Fruit fly (Drosophila melanogaster) whole organism, embryonic: Measurements from ENCODE around the gene bun.

ENCODE experiments used
- Ada2b ChIP-seq: fragments of 200-800 bp; sonication (Bioruptor generic); IDR thresholded peaks from 2 replicates; pipeline ENCODE4 v1.3.6; 2022; ENCODE audit warnings: missing biosample characterization, missing genetic modification characterization
- Atf-2 ChIP-seq: fragments of 200-800 bp; sonication (Bioruptor generic); optimal IDR thresholded peaks from 2 replicates; lab custom pipeline; 2016; ENCODE audit warnings: missing biosample characterization, missing genetic modification characterization
- CG10147 ChIP-seq: fragments of 200-800 bp; sonication (Bioruptor generic); optimal IDR thresholded peaks from 2 replicates; lab custom pipeline; 2019; ENCODE audit warnings: missing biosample characterization, mild to moderate bottlenecking, missing genetic modification characterization, moderate library complexity
- CG11504 ChIP-seq: fragments of 200-800 bp; sonication (Bioruptor generic); optimal IDR thresholded peaks from 3 replicates; lab custom pipeline; 2019; ENCODE audit warnings: missing biosample characterization, mild to moderate bottlenecking, missing genetic modification characterization, moderate library complexity
- CG11695 ChIP-seq: fragments of 200-800 bp; sonication (Bioruptor generic); IDR thresholded peaks from 3 replicates; pipeline ENCODE4 v1.3.6; 2022; ENCODE audit warnings: missing biosample characterization, missing genetic modification characterization
- CG12219 ChIP-seq: fragments of 200-800 bp; sonication (Bioruptor generic); optimal IDR thresholded peaks from 3 replicates; lab custom pipeline; 2018; ENCODE audit warnings: missing biosample characterization, mild to moderate bottlenecking, missing genetic modification characterization
- CG13287 ChIP-seq: fragments of 200-800 bp; sonication (Bioruptor generic); IDR thresholded peaks from 2 replicates; pipeline ENCODE4 v1.3.6; 2022; ENCODE audit warnings: missing biosample characterization, missing genetic modification characterization; ENCODE audit not compliant: partially characterized antibody
- CG13424 ChIP-seq: fragments of 200-800 bp; sonication (Bioruptor generic); optimal IDR thresholded peaks from 2 replicates; lab custom pipeline; 2019; ENCODE audit warnings: missing biosample characterization, mild to moderate bottlenecking, missing genetic modification characterization, moderate library complexity
- CG14050 ChIP-seq: fragments of 200-800 bp; sonication (Bioruptor generic); IDR thresholded peaks from 3 replicates; pipeline ENCODE4 v1.3.6; 2022; ENCODE audit warnings: missing biosample characterization, missing genetic modification characterization
- CG15011 ChIP-seq: fragments of 200-800 bp; sonication (Bioruptor generic); optimal IDR thresholded peaks from 3 replicates; lab custom pipeline; 2018; ENCODE audit warnings: missing biosample characterization, mild to moderate bottlenecking, missing genetic modification characterization
- CG18599 ChIP-seq: fragments of 200-800 bp; sonication (Bioruptor generic); optimal IDR thresholded peaks from 3 replicates; lab custom pipeline; 2017; ENCODE audit warnings: missing biosample characterization, missing genetic modification characterization, mild to moderate bottlenecking, moderate library complexity, missing genetic modification reagents
- CG31441 ChIP-seq: fragments of 200-800 bp; sonication (Bioruptor generic); IDR thresholded peaks from 2 replicates; pipeline ENCODE4 v1.3.6; 2022; ENCODE audit warnings: missing biosample characterization, missing genetic modification characterization
- CG4404 ChIP-seq: fragments of 200-800 bp; sonication (Bioruptor generic); IDR thresholded peaks from 2 replicates; pipeline ENCODE4 v1.3.6; 2022; ENCODE audit warnings: missing biosample characterization, missing genetic modification characterization
- CG7839 ChIP-seq: fragments of 200-800 bp; sonication (Bioruptor generic); optimal IDR thresholded peaks from 3 replicates; lab custom pipeline; 2018; ENCODE audit warnings: missing biosample characterization, mild to moderate bottlenecking, missing genetic modification characterization, moderate library complexity
- D ChIP-seq, 2 experiments: fragments of 200-800 bp in 1 of 2; fragments of >200 bp in 1 of 2; sonication (Bioruptor generic) in 1 of 2; optimal IDR thresholded peaks; 2 replicates in 1 of 2; 3 replicates in 1 of 2; lab custom pipeline; 2017; ENCODE audit warnings: mild to moderate bottlenecking in 1 of 2, missing biosample characterization in 1 of 2, missing genetic modification characterization in 1 of 2, missing genetic modification reagents in 1 of 2
- D19B ChIP-seq: fragments of 200-800 bp; sonication (Bioruptor generic); optimal IDR thresholded peaks from 2 replicates; lab custom pipeline; 2017; ENCODE audit warnings: missing biosample characterization, mild to moderate bottlenecking, missing genetic modification characterization
- ERR ChIP-seq: fragments of 200-800 bp; sonication (Bioruptor generic); optimal IDR thresholded peaks from 2 replicates; lab custom pipeline; 2016; ENCODE audit warnings: missing biosample characterization, missing genetic modification characterization
- Fer1 ChIP-seq: fragments of 200-800 bp; sonication (Bioruptor generic); optimal IDR thresholded peaks from 2 replicates; lab custom pipeline; 2017; ENCODE audit warnings: missing biosample characterization, mild to moderate bottlenecking, missing genetic modification characterization
- GATAe ChIP-seq: fragments of 200-800 bp; sonication (Bioruptor generic); conservative IDR thresholded peaks from 2 replicates; pipeline ENCODE4 v1.3.6; 2022; ENCODE audit warnings: missing biosample characterization, missing genetic modification characterization
- Hmr ChIP-seq: fragments of 200-800 bp; sonication (Bioruptor generic); optimal IDR thresholded peaks from 3 replicates; lab custom pipeline; 2017; ENCODE audit warnings: mild to moderate bottlenecking, missing biosample characterization, missing genetic modification reagents, missing genetic modification characterization
- Hmx ChIP-seq: fragments of 200-800 bp; sonication (Bioruptor generic); optimal IDR thresholded peaks from 2 replicates; lab custom pipeline; 2016; ENCODE audit warnings: missing biosample characterization, missing genetic modification characterization
- Hr51 ChIP-seq, 2 experiments: fragments of 200-800 bp; sonication (Bioruptor generic); optimal IDR thresholded peaks; 2 replicates in 1 of 2; 3 replicates in 1 of 2; lab custom pipeline; 2016 to 2018; ENCODE audit warnings: missing biosample characterization in 2 of 2, missing genetic modification characterization in 2 of 2, mild to moderate bottlenecking in 1 of 2, moderate library complexity in 1 of 2
- MTF-1 ChIP-seq: fragments of 200-800 bp; sonication (Bioruptor generic); optimal IDR thresholded peaks from 2 replicates; lab custom pipeline; 2018; ENCODE audit warnings: missing biosample characterization, mild to moderate bottlenecking, missing genetic modification characterization, borderline replicate concordance
- Nf-YB ChIP-seq: fragments of 200-800 bp; sonication (Bioruptor generic); optimal IDR thresholded peaks from 3 replicates; lab custom pipeline; 2019; ENCODE audit warnings: missing biosample characterization, mild to moderate bottlenecking, missing genetic modification characterization, moderate library complexity
- Pdp1 ChIP-seq, 2 experiments: fragments of 200-800 bp; sonication (Bioruptor generic); optimal IDR thresholded peaks; 3 replicates each; lab custom pipeline; 2016; ENCODE audit warnings: missing biosample characterization in 2 of 2, missing genetic modification characterization in 2 of 2, mild to moderate bottlenecking in 1 of 2, moderate library complexity in 1 of 2
- Sox102F ChIP-seq: fragments of 200-800 bp; sonication (Bioruptor generic); optimal IDR thresholded peaks from 2 replicates; lab custom pipeline; 2018; ENCODE audit warnings: missing biosample characterization, mild to moderate bottlenecking, missing genetic modification characterization, moderate library complexity
- Spps ChIP-seq: fragments of 200-800 bp; sonication (Bioruptor generic); optimal IDR thresholded peaks from 2 replicates; lab custom pipeline; 2018; ENCODE audit warnings: missing biosample characterization, mild to moderate bottlenecking, missing genetic modification characterization
- bcd ChIP-seq: fragments of 200-800 bp; sonication (Bioruptor generic); optimal IDR thresholded peaks from 2 replicates; lab custom pipeline; 2017; ENCODE audit warnings: missing biosample characterization, mild to moderate bottlenecking, missing genetic modification characterization
- ci ChIP-seq: fragments of 200-800 bp; sonication (Bioruptor generic); IDR thresholded peaks from 3 replicates; pipeline ENCODE4 v1.3.6; 2022; ENCODE audit warnings: missing biosample characterization, missing genetic modification characterization
- cwo ChIP-seq: fragments of 200-800 bp; sonication (Bioruptor generic); optimal IDR thresholded peaks from 3 replicates; lab custom pipeline; 2017; ENCODE audit warnings: missing biosample characterization, missing genetic modification characterization, mild to moderate bottlenecking, moderate library complexity, missing genetic modification reagents
- disco-r ChIP-seq: fragments of 200-800 bp; sonication (Bioruptor generic); optimal IDR thresholded peaks from 2 replicates; lab custom pipeline; 2016; ENCODE audit warnings: missing biosample characterization, missing genetic modification characterization
- dmrt99B ChIP-seq: fragments of 200-800 bp; sonication (Bioruptor generic); optimal IDR thresholded peaks from 2 replicates; lab custom pipeline; 2018; ENCODE audit warnings: missing biosample characterization, mild to moderate bottlenecking, missing genetic modification characterization, moderate library complexity
- eyg ChIP-seq: fragments of 200-800 bp; sonication (Bioruptor generic); optimal IDR thresholded peaks from 3 replicates; lab custom pipeline; 2016; ENCODE audit warnings: missing biosample characterization, missing genetic modification characterization
- fd3F ChIP-seq: fragments of 200-800 bp; sonication (Bioruptor generic); optimal IDR thresholded peaks from 2 replicates; lab custom pipeline; 2018; ENCODE audit warnings: missing biosample characterization, mild to moderate bottlenecking, missing genetic modification characterization, moderate library complexity
- gem ChIP-seq: fragments of 200-800 bp; sonication (Bioruptor generic); optimal IDR thresholded peaks from 2 replicates; lab custom pipeline; 2019; ENCODE audit warnings: missing biosample characterization, mild to moderate bottlenecking, missing genetic modification characterization, moderate library complexity
- hkb ChIP-seq, 2 experiments: fragments of 200-800 bp in 1 of 2; fragments of >200 bp in 1 of 2; sonication (Bioruptor generic) in 1 of 2; IDR thresholded peaks in 1 of 2; optimal IDR thresholded peaks in 1 of 2; 2 replicates each; pipeline versions ENCODE4 v1.3.6 to Lab custom; 2017 to 2022; ENCODE audit warnings: missing biosample characterization in 1 of 2, missing genetic modification characterization in 1 of 2
- lab ChIP-seq: fragments of 200-800 bp; sonication (Bioruptor generic); optimal IDR thresholded peaks from 3 replicates; lab custom pipeline; 2017; ENCODE audit warnings: missing biosample characterization, missing genetic modification characterization, mild to moderate bottlenecking, moderate library complexity, missing genetic modification reagents
- luna ChIP-seq: fragments of 200-800 bp; sonication (Bioruptor generic); optimal IDR thresholded peaks from 2 replicates; lab custom pipeline; 2016; ENCODE audit warnings: missing biosample characterization, missing genetic modification characterization
- mld ChIP-seq: fragments of 200-800 bp; sonication (Bioruptor generic); IDR thresholded peaks from 3 replicates; pipeline ENCODE4 v1.3.6; 2022; ENCODE audit warnings: missing biosample characterization, missing genetic modification characterization; ENCODE audit not compliant: partially characterized antibody
- nmo ChIP-seq: fragments of 200-800 bp; sonication (Bioruptor generic); optimal IDR thresholded peaks from 2 replicates; lab custom pipeline; 2018; ENCODE audit warnings: missing biosample characterization, mild to moderate bottlenecking, missing genetic modification characterization, moderate library complexity
- ro ChIP-seq: fragments of 200-800 bp; sonication (Bioruptor generic); IDR thresholded peaks from 2 replicates; pipeline ENCODE4 v1.3.6; 2022; ENCODE audit warnings: missing biosample characterization, missing genetic modification characterization
- schlank ChIP-seq: fragments of 200-800 bp; sonication (Bioruptor generic); optimal IDR thresholded peaks from 2 replicates; lab custom pipeline; 2018; ENCODE audit warnings: missing biosample characterization, mild to moderate bottlenecking, missing genetic modification characterization
- sens ChIP-seq: fragments of 200-800 bp; sonication (Bioruptor generic); peaks from one replicate; lab custom pipeline; 2016; ENCODE audit warnings: missing biosample characterization, missing genetic modification characterization
- slbo ChIP-seq: fragments of 200-800 bp; sonication (Bioruptor generic); IDR thresholded peaks from 2 replicates; pipeline ENCODE4 v1.3.6; 2022; ENCODE audit warnings: missing biosample characterization, missing genetic modification characterization
- tx ChIP-seq: fragments of 200-800 bp; sonication (Bioruptor generic); optimal IDR thresholded peaks from 2 replicates; lab custom pipeline; 2016; ENCODE audit warnings: missing biosample characterization, missing genetic modification characterization
- usp ChIP-seq: fragments of >200 bp; optimal IDR thresholded peaks from 2 replicates; lab custom pipeline; 2017; ENCODE audit warnings: missing biosample characterization, missing genetic modification characterization

The bun gene

DNA sequence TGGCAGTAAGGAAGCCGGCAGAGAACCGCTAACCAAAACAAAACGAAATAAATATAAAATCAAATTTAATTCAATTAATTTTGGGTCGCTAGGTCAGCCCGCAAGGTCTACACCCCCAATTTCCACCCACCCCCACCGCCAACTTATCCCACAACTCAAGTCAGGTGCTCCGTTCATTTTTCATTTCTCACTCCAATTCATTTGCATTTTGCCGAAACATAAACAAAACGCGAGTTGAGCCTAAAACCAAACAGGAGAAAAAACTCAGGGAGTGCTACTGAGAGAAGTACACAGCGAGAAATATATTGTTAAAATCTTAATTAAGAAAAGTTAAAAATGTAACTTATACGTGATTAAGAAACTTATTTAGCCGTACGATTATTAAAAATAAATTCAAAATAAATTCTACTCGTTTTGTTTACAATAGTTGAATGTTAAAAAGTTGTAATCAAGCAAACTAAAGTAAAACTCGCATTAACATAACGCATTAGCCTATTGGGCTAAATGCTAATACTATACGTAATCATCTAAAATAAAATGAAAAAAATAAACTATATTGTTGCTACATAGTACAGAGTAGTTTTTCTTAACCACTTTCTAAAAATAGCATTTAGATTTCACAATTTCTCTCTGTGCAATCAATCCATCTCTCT is 130.8 kb downstream of the bun start (continued):
- TF ChIP-seq bcd (GFP tag; lab: Kevin White, UChicago) (peak; percentile 13), Nf-YB (GFP tag; lab: Kevin White, UChicago) (peak; percentile 14), CG10147 (GFP tag; lab: Kevin White, UChicago) (peak; percentile 33), Hmx (GFP tag; lab: Kevin White, UChicago) (peak; percentile 32)

DNA sequence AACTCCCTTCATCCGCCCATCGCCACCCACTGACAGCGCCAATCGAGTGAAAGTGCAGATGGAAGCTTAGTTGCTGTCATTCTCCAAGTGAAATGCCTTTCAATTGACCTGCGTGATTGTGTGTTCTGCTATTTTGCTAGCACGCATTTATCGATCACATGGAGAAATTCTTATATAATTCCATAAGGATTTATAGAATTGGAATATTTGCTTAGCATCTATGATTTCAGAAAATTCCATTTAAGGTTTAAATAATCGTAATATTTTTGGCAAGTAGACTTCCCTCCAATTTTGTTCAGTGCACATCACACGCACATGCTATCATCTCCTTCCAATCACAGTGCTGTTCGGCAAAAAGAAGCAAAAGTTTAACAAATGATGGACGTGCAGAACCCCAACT is 132.5 kb downstream of the bun start:
- TF ChIP-seq disco-r (GFP tag; lab: Kevin White, UChicago) (no peak), ci (GFP tag; lab: Robert Waterston, UW) (0 out of 3 replicates have a peak, but pooled peaks have one; percentile 14), dmrt99B (tag; lab: Kevin White, UChicago) (peak; percentile 29), Sox102F (GFP tag; lab: Kevin White, UChicago) (peak; percentile 24), CG12219 (GFP tag; lab: Kevin White, UChicago) (no peak), CG11695 (GFP tag; lab: Robert Waterston, UW) (0 out of 3 replicates have a peak, but pooled peaks have one; percentile 42), hkb (optimal IDR thresholded peaks at IDR 0.05; lab: Kevin White, UChicago) (no peak), hkb (GFP tag; IDR thresholded peaks at IDR 0.05; lab: Robert Waterston, UW) (0 out of 2 replicates have a peak, but pooled peaks have one; percentile 13), D19B (no peak), CG15011 (no peak), gem (tag; lab: Kevin White, UChicago) (peak; percentile 43), luna (GFP tag; lab: Kevin White, UChicago) (no peak), lab (peak; percentile 31), eyg (GFP tag; lab: Kevin White, UChicago) (no peak), ERR (no peak), mld (no peak), CG14050 (GFP tag; lab: Robert Waterston, UW) (0 out of 3 replicates have a peak, but pooled peaks have one; percentile 16), CG13287 (no peak), sens (peak; percentile 62), Hr51 (GFP tag; optimal IDR thresholded peaks at IDR 0.05; lab: Kevin White, UChicago) (peak in 1 of 2 experiments; percentile 10), ro (GFP tag; lab: Robert Waterston, UW) (no peak), CG13424 (tag; lab: Kevin White, UChicago) (no peak), usp (GFP tag; lab: Kevin White, UChicago) (no peak), tx (GFP tag; lab: Kevin White, UChicago) (no peak), CG18599 (GFP tag; lab: Kevin White, UChicago) (peak; percentile 41), CG7839 (peak; percentile 31), GATAe (GFP tag; lab: Robert Waterston, UW) (no peak), Fer1 (peak; percentile 6), fd3F (GFP tag; lab: Kevin White, UChicago) (no peak), schlank (tag; lab: Kevin White, UChicago) (no peak), D (optimal IDR thresholded peaks at IDR 0.05; lab: Kevin White, UChicago) (no peak), D (GFP tag; optimal IDR thresholded peaks at IDR 0.05; lab: Kevin White, UChicago) (no peak), CG4404 (GFP tag; lab: Robert Waterston, UW) (no peak), Spps (tag; lab: Kevin White, UChicago) (no peak), Ada2b (GFP tag; lab: Robert Waterston, UW) (peak; percentile 29; the same call in 1 of the 2 replicates), CG31441 (no peak), CG11504 (tag; lab: Kevin White, UChicago) (peak; percentile 43), MTF-1 (GFP tag; lab: Kevin White, UChicago) (no peak), nmo (no peak), Pdp1 (GFP tag; optimal IDR thresholded peaks at IDR 0.05; lab: Kevin White, UChicago) (peak in 1 of 2 experiments; percentile 23), Hmr (GFP tag; lab: Kevin White, UChicago) (peak; percentile 9), Atf-2 (no peak), cwo (no peak), slbo (GFP tag; lab: Robert Waterston, UW) (no peak)
